Worm (Caenorhabditis elegans): ENCODE data around the gene glb-24.

DNA sequence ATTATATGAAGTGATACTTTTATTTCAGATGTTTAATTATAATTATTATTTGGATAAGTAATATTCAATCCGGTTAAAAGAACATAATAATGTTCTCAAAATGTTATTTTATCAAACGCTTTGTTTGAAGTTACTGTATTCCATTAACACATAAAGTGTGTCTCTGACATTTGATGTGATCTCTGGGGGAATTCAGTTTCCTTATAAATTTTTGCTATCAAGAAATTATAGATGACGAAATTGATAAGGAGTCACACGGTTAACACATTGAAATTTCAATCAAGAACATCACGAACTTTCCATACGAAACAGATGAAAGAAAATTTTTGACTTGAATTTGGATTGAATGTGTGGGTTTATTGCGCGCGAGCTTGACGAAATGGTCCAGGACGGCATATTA, 35.9 kb upstream of the glb-24 start:
- TF ChIP-seq ceh-16 (tag; optimal IDR thresholded peaks at IDR 0.05) (no peak), F13H6.1 (tag; optimal IDR thresholded peaks at IDR 0.05) (no peak), unc-62 (GFP tag; optimal IDR thresholded peaks at IDR 0.05) (no peak), alr-1 (tag; optimal IDR thresholded peaks at IDR 0.05) (no peak), R02D3.7 (tag; optimal IDR thresholded peaks at IDR 0.05) (no peak), dmd-4 (tag; optimal IDR thresholded peaks at IDR 0.05) (no peak), blmp-1 (tag; optimal IDR thresholded peaks at IDR 0.05; ENCODE audit: insufficient read depth) (no peak), unc-39 (tag; optimal IDR thresholded peaks at IDR 0.05) (no peak), aly-2 (tag; optimal IDR thresholded peaks at IDR 0.05) (no peak), ZK546.5 (tag; optimal IDR thresholded peaks at IDR 0.05) (no peak)
